Worm (Caenorhabditis elegans) whole organism, young adult: Measurements from ENCODE around the gene sec-15.

Experiments used
- B0336.3 ChIP-seq: fragments of 200-800 bp; sonication (Bioruptor generic); IDR thresholded peaks from 2 replicates; pipeline ENCODE4 v1.3.6; 2022; ENCODE audit warnings: missing genetic modification characterization, missing compliant biosample characterization
- C06A6.2 ChIP-seq: fragments of 200-800 bp; sonication (Bioruptor generic); conservative IDR thresholded peaks from 2 replicates; pipeline ENCODE4 v1.3.6; 2022; ENCODE audit warnings: missing genetic modification characterization, missing compliant biosample characterization
- C17E4.6 ChIP-seq: fragments of 200-800 bp; sonication (Bioruptor generic); IDR thresholded peaks from 2 replicates; pipeline ENCODE4 v1.3.6; 2022; ENCODE audit warnings: missing genetic modification reagents, missing genetic modification characterization, missing compliant biosample characterization
- D2030.7 ChIP-seq: fragments of 200-800 bp; sonication (Bioruptor generic); IDR thresholded peaks from 2 replicates; pipeline ENCODE4 v1.3.6; 2022; ENCODE audit warnings: missing genetic modification reagents, missing genetic modification characterization, missing compliant biosample characterization
- F22D6.2 ChIP-seq: sonication (generic microtip); optimal IDR thresholded peaks from 2 replicates; lab custom pipeline; 2016; ENCODE audit warnings: mild to moderate bottlenecking, missing genetic modification characterization, missing compliant biosample characterization
- F49E8.2 ChIP-seq: sonication (generic microtip); optimal IDR thresholded peaks from 3 replicates; lab custom pipeline; 2017; ENCODE audit warnings: missing genetic modification characterization, mild to moderate bottlenecking, missing compliant biosample characterization, antibody characterized with exemption, moderate library complexity; ENCODE audit not compliant: insufficient read depth
- K12H6.12 ChIP-seq: fragments of 200-800 bp; sonication (Bioruptor generic); optimal IDR thresholded peaks from 2 replicates; lab custom pipeline; 2018; ENCODE audit warnings: mild to moderate bottlenecking, missing genetic modification characterization, missing compliant biosample characterization
- Y56A3A.18 ChIP-seq: fragments of 200-800 bp; sonication (Bioruptor generic); IDR thresholded peaks from 2 replicates; pipeline ENCODE4 v1.3.6; 2022; ENCODE audit warnings: missing genetic modification reagents, missing genetic modification characterization, missing compliant biosample characterization
- Y95B8A.8 ChIP-seq: fragments of 200-800 bp; sonication (Bioruptor generic); IDR thresholded peaks from 2 replicates; pipeline ENCODE4 v1.3.6; 2022; ENCODE audit warnings: missing genetic modification reagents, missing genetic modification characterization, missing compliant biosample characterization
- aptf-3 ChIP-seq: fragments of 200-800 bp; sonication (Bioruptor generic); IDR thresholded peaks from 2 replicates; pipeline ENCODE4 v1.3.6; 2022; ENCODE audit warnings: missing genetic modification characterization, missing compliant biosample characterization
- atf-7 ChIP-seq: sonication (generic microtip); optimal IDR thresholded peaks from 2 replicates; lab custom pipeline; 2017; ENCODE audit warnings: mild to moderate bottlenecking, missing genetic modification characterization, missing compliant biosample characterization
- attf-3 ChIP-seq: fragments of 200-800 bp; sonication (Bioruptor generic); conservative IDR thresholded peaks from 2 replicates; pipeline ENCODE4 v1.3.6; 2022; ENCODE audit warnings: missing genetic modification reagents, missing genetic modification characterization, missing compliant biosample characterization
- bed-2 ChIP-seq: fragments of 200-800 bp; sonication (Bioruptor generic); IDR thresholded peaks from 2 replicates; pipeline ENCODE4 v1.3.6; 2022; ENCODE audit warnings: missing genetic modification reagents, missing genetic modification characterization, missing compliant biosample characterization
- cebp-2 ChIP-seq: fragments of 200-800 bp; sonication (Bioruptor generic); IDR thresholded peaks from 2 replicates; pipeline ENCODE4 v1.3.6; 2022; ENCODE audit warnings: missing genetic modification characterization, missing compliant biosample characterization
- ceh-58 ChIP-seq: fragments of 200-800 bp; sonication (Bioruptor generic); IDR thresholded peaks from 2 replicates; pipeline ENCODE4 v1.3.6; 2022; ENCODE audit warnings: missing genetic modification characterization, missing compliant biosample characterization
- ceh-91 ChIP-seq: fragments of 200-800 bp; sonication (Bioruptor generic); IDR thresholded peaks from 2 replicates; pipeline ENCODE4 v1.3.6; 2022; ENCODE audit warnings: missing genetic modification reagents, missing genetic modification characterization, missing compliant biosample characterization
- chd-7 ChIP-seq: sonication (generic microtip); optimal IDR thresholded peaks from 2 replicates; lab custom pipeline; 2016; ENCODE audit warnings: mild to moderate bottlenecking, missing genetic modification characterization, moderate library complexity, missing compliant biosample characterization
- dpl-1 ChIP-seq: fragments of 150-350 bp; optimal IDR thresholded peaks from 2 replicates; lab custom pipeline; 2014; ENCODE audit warnings: missing biosample characterization, missing genetic modification reagents, missing genetic modification characterization
- efl-1 ChIP-seq: fragments of 150-350 bp; optimal IDR thresholded peaks from 2 replicates; lab custom pipeline; 2014; ENCODE audit warnings: missing biosample characterization, missing genetic modification reagents, missing genetic modification characterization
- egrh-3 ChIP-seq: fragments of 200-800 bp; sonication (Bioruptor generic); IDR thresholded peaks from 2 replicates; pipeline ENCODE4 v1.3.6; 2022; ENCODE audit warnings: missing genetic modification reagents, missing genetic modification characterization, missing compliant biosample characterization
- ekl-4 ChIP-seq: fragments of 200-800 bp; sonication (Bioruptor generic); IDR thresholded peaks from 2 replicates; pipeline ENCODE4 v1.3.6; 2022; ENCODE audit warnings: missing genetic modification reagents, missing genetic modification characterization, missing compliant biosample characterization
- fkh-3 ChIP-seq: sonication (generic microtip); optimal IDR thresholded peaks from 2 replicates; lab custom pipeline; 2016; ENCODE audit warnings: mild to moderate bottlenecking, missing genetic modification characterization, missing compliant biosample characterization
- him-1 ChIP-seq: sonication (generic microtip); optimal IDR thresholded peaks from 2 replicates; lab custom pipeline; 2016; ENCODE audit warnings: missing genotype, missing genetic modification reagents, missing genetic modification characterization, missing compliant biosample characterization
- hrde-1 ChIP-seq: sonication (generic microtip); optimal IDR thresholded peaks from 2 replicates; lab custom pipeline; 2016; ENCODE audit warnings: missing genetic modification characterization, mild to moderate bottlenecking, missing compliant biosample characterization, moderate library complexity, missing genotype, missing genetic modification reagents, borderline replicate concordance
- hsf-1 ChIP-seq: fragments of 200-800 bp; sonication (Bioruptor generic); IDR thresholded peaks from 2 replicates; pipeline ENCODE4 v1.3.6; 2022; ENCODE audit warnings: missing genetic modification reagents, missing genetic modification characterization, missing compliant biosample characterization
- let-526 ChIP-seq: fragments of 200-800 bp; sonication (Bioruptor generic); IDR thresholded peaks from 2 replicates; pipeline ENCODE4 v1.3.6; 2022; ENCODE audit warnings: missing genetic modification reagents, missing genetic modification characterization, missing compliant biosample characterization
- let-607 ChIP-seq, 2 experiments: fragments of 200-800 bp in 1 of 2; sonication (Bioruptor generic) in 1 of 2; sonication (generic microtip) in 1 of 2; optimal IDR thresholded peaks; 2 replicates each; lab custom pipeline; 2016 to 2018; ENCODE audit warnings: mild to moderate bottlenecking in 2 of 2, missing compliant biosample characterization in 2 of 2, missing genetic modification characterization in 2 of 2, moderate library complexity in 2 of 2, missing genotype in 1 of 2
- lin-35 ChIP-seq, 3 experiments: fragments of 150-350 bp in 2 of 3; sonication (generic microtip) in 1 of 3; optimal IDR thresholded peaks; 2 replicates each; lab custom pipeline; 2014 to 2018; ENCODE audit warnings: missing biosample characterization in 3 of 3, missing genetic modification characterization in 3 of 3, missing genetic modification reagents in 3 of 3
- lin-40 ChIP-seq: sonication (generic microtip); optimal IDR thresholded peaks from 2 replicates; lab custom pipeline; 2016; ENCODE audit warnings: missing genetic modification characterization, mild to moderate bottlenecking, missing compliant biosample characterization, missing genotype, missing genetic modification reagents
- lir-1 ChIP-seq: fragments of 200-800 bp; sonication (Bioruptor generic); conservative IDR thresholded peaks from 2 replicates; pipeline ENCODE4 v1.3.6; 2022; ENCODE audit warnings: missing genetic modification reagents, missing genetic modification characterization, missing compliant biosample characterization
- lsy-27 ChIP-seq: sonication (generic microtip); optimal IDR thresholded peaks from 2 replicates; lab custom pipeline; 2017; ENCODE audit warnings: missing genetic modification characterization, mild to moderate bottlenecking, missing compliant biosample characterization, antibody characterized with exemption, missing genotype, borderline replicate concordance; ENCODE audit not compliant: insufficient read depth
- madf-10 ChIP-seq: sonication (generic microtip); optimal IDR thresholded peaks from 2 replicates; lab custom pipeline; 2016; ENCODE audit warnings: mild to moderate bottlenecking, missing genetic modification characterization, missing compliant biosample characterization
- madf-6 ChIP-seq: fragments of 200-800 bp; sonication (Bioruptor generic); IDR thresholded peaks from 2 replicates; pipeline ENCODE4 v1.3.6; 2022; ENCODE audit warnings: missing genetic modification reagents, missing genetic modification characterization, missing compliant biosample characterization
- mes-4 ChIP-seq: sonication (generic microtip); optimal IDR thresholded peaks from 2 replicates; lab custom pipeline; 2016; ENCODE audit warnings: missing genotype, missing genetic modification characterization, missing compliant biosample characterization
- mxl-1 ChIP-seq: sonication (generic microtip); optimal IDR thresholded peaks from 2 replicates; lab custom pipeline; 2016; ENCODE audit warnings: missing genetic modification characterization, missing compliant biosample characterization
- nhr-27 ChIP-seq: fragments of 200-800 bp; sonication (Bioruptor generic); optimal IDR thresholded peaks from 2 replicates; lab custom pipeline; 2018; ENCODE audit warnings: mild to moderate bottlenecking, missing genetic modification characterization, moderate library complexity, missing compliant biosample characterization
- nhr-80 ChIP-seq: sonication (generic microtip); optimal IDR thresholded peaks from 2 replicates; lab custom pipeline; 2016; ENCODE audit warnings: missing genetic modification characterization, missing compliant biosample characterization
- sdz-38 ChIP-seq: sonication (generic microtip); optimal IDR thresholded peaks from 2 replicates; lab custom pipeline; 2016; ENCODE audit warnings: missing genotype, missing genetic modification characterization, missing compliant biosample characterization
- sea-2 ChIP-seq: fragments of 200-800 bp; sonication (Bioruptor generic); IDR thresholded peaks from 2 replicates; pipeline ENCODE4 v1.3.6; 2022; ENCODE audit warnings: missing genetic modification characterization, missing compliant biosample characterization
- snpc-1.1 ChIP-seq: sonication (generic microtip); optimal IDR thresholded peaks from 2 replicates; lab custom pipeline; 2017; ENCODE audit warnings: missing genetic modification characterization, mild to moderate bottlenecking, missing compliant biosample characterization, antibody characterized with exemption, moderate library complexity, missing genotype, missing genetic modification reagents; ENCODE audit not compliant: insufficient read depth
- sptf-2 ChIP-seq: fragments of 200-800 bp; sonication (Bioruptor generic); optimal IDR thresholded peaks from 2 replicates; lab custom pipeline; 2018; ENCODE audit warnings: mild to moderate bottlenecking, missing genetic modification characterization, missing compliant biosample characterization
- tbp1 ChIP-seq: fragments of 200-800 bp; sonication (Bioruptor generic); optimal IDR thresholded peaks from 2 replicates; lab custom pipeline; 2018; ENCODE audit warnings: mild to moderate bottlenecking, missing genetic modification characterization, missing compliant biosample characterization
- tbx-9 ChIP-seq: sonication (generic microtip); optimal IDR thresholded peaks from 2 replicates; lab custom pipeline; 2016; ENCODE audit warnings: borderline replicate concordance, missing genetic modification characterization, inconsistent platforms, missing compliant biosample characterization
- tlf-1 ChIP-seq: fragments of 200-800 bp; sonication (Bioruptor generic); optimal IDR thresholded peaks from 2 replicates; lab custom pipeline; 2018; ENCODE audit warnings: mild to moderate bottlenecking, missing genetic modification characterization, missing compliant biosample characterization
- unc-62 ChIP-seq: fragments of 150-350 bp; optimal IDR thresholded peaks from 2 replicates; lab custom pipeline; 2014; ENCODE audit warnings: missing biosample characterization, missing genetic modification reagents, missing genetic modification characterization
- ztf-25 ChIP-seq: fragments of 200-800 bp; sonication (Bioruptor generic); IDR thresholded peaks from 2 replicates; pipeline ENCODE4 v1.3.6; 2022; ENCODE audit warnings: missing genetic modification reagents, missing genetic modification characterization, missing compliant biosample characterization

Gene sec-15

ce11 chrX:8838176-8838575 is 2.7 kb upstream of the sec-15 start (continued):
- TF ChIP-seq lir-1 (GFP tag; lab: Robert Waterston, UW) (no peak), C06A6.2 (GFP tag; lab: Robert Waterston, UW) (no peak), madf-10 (peak; percentile 5), tlf-1 (no peak), F49E8.2 (no peak), sptf-2 (GFP tag; lab: Kevin White, UChicago) (no peak), D2030.7 (GFP tag; lab: Robert Waterston, UW) (peak; percentile 66), snpc-1.1 (tag; lab: Kevin White, UChicago) (no peak), mes-4 (tag; lab: Kevin White, UChicago) (no peak), ztf-25 (peak; percentile 66; the same call in 1 of the 2 replicates)

ce11 chrX:8835887-8836348 is 403 bp upstream of the sec-15 start, which contains the start of gene C28G1.2:
TSS of gene C28G1.2 (plus strand) at chrX:8836016.
- no peak for TF ChIP-seq tbx-9 (tag; lab: Kevin White, UChicago)
- TF ChIP-seq lin-40 (tag; lab: Kevin White, UChicago): peak; percentile 96
- TF ChIP-seq let-607 (tag; optimal IDR thresholded peaks at IDR 0.05; lab: Kevin White, UChicago): peak; percentile 72 to 84
- TF ChIP-seq Y56A3A.18 (GFP tag; lab: Robert Waterston, UW): peak; percentile 94
- peak; percentile 88 for TF ChIP-seq madf-10
- peak; percentile 4 for TF ChIP-seq dpl-1 (GFP tag; lab: Kevin White, UChicago)
- peak; percentile 85 for TF ChIP-seq hrde-1 (tag; lab: Kevin White, UChicago)
- 0 out of 2 replicates have a peak, but pooled peaks have one; percentile 39 for TF ChIP-seq C17E4.6 (GFP tag; lab: Robert Waterston, UW)
- no peak for TF ChIP-seq bed-2 (GFP tag; lab: Robert Waterston, UW)
- peak; percentile 90 for TF ChIP-seq B0336.3 (GFP tag; lab: Robert Waterston, UW)
- TF ChIP-seq unc-62: no peak
- TF ChIP-seq tlf-1: peak; percentile 83
- TF ChIP-seq aptf-3 (GFP tag; lab: Robert Waterston, UW): peak; percentile 94; the same call in 1 of the 2 replicates
- 0 out of 2 replicates have a peak, but pooled peaks have one; percentile 83 for TF ChIP-seq ceh-58 (GFP tag; lab: Robert Waterston, UW)
- peak; percentile 63 for TF ChIP-seq mxl-1 (tag; lab: Kevin White, UChicago)
- peak; percentile 68 for TF ChIP-seq nhr-80 (tag; lab: Kevin White, UChicago)
- peak; percentile 80 for TF ChIP-seq nhr-27
- peak; percentile 70 for TF ChIP-seq fkh-3 (tag; lab: Kevin White, UChicago)
- peak; percentile 79 for TF ChIP-seq lsy-27 (tag; lab: Kevin White, UChicago)
- no peak for TF ChIP-seq sdz-38 (tag; lab: Kevin White, UChicago)
- peak; percentile 76; the same call in 1 of the 2 replicates for TF ChIP-seq let-526 (GFP tag; lab: Robert Waterston, UW)
- TF ChIP-seq him-1 (tag; lab: Kevin White, UChicago): peak; percentile 93
- peak; percentile 95 for TF ChIP-seq chd-7 (tag; lab: Kevin White, UChicago)
- TF ChIP-seq K12H6.12: peak; percentile 94
- peak; percentile 87 for TF ChIP-seq sptf-2 (GFP tag; lab: Kevin White, UChicago)
- TF ChIP-seq tbp1: peak; percentile 100
- peak; percentile 89 for TF ChIP-seq cebp-2
- TF ChIP-seq efl-1 (GFP tag; lab: Kevin White, UChicago): peak; percentile 25
- TF ChIP-seq hsf-1 (GFP tag; lab: Robert Waterston, UW): no peak
- no peak; the same call in 1 of the 2 replicates for TF ChIP-seq madf-6
- TF ChIP-seq sea-2: no peak
- peak; percentile 64 for TF ChIP-seq F22D6.2 (tag; lab: Kevin White, UChicago)
- peak; percentile 63; the same call in 1 of the 2 replicates for TF ChIP-seq egrh-3
- TF ChIP-seq ekl-4 (GFP tag; lab: Robert Waterston, UW): peak; percentile 91; the same call in 1 of the 2 replicates
- peak; percentile 89 for TF ChIP-seq atf-7 (tag; lab: Kevin White, UChicago)
- TF ChIP-seq attf-3 (GFP tag; lab: Robert Waterston, UW): peak; percentile 68
- no peak for TF ChIP-seq ceh-91
- peak; percentile 78 for TF ChIP-seq Y95B8A.8 (GFP tag; lab: Robert Waterston, UW)
- peak in 2 of 3 experiments; percentile 59 to 83 for TF ChIP-seq lin-35 (GFP tag; optimal IDR thresholded peaks at IDR 0.05; lab: Kevin White, UChicago)
